Worm (Caenorhabditis elegans) whole organism, L3 larva: ENCODE measurements around the gene F57G4.1.
"Not testable (repeated sequence)": the region's sequence is repeated elsewhere in the genome, so short reads cannot be mapped to it uniquely, and the experiment has no call there.

Experiments used
- ama-1 ChIP-seq: fragments of 150-350 bp; optimal IDR thresholded peaks from 2 replicates; lab custom pipeline; 2018
- nhr-237 ChIP-seq: fragments of 150-350 bp; optimal IDR thresholded peaks from 2 replicates; lab custom pipeline; 2014; ENCODE audit warnings: missing biosample characterization, missing genetic modification characterization
- snpc-4 ChIP-seq: fragments of 150-350 bp; optimal IDR thresholded peaks from 2 replicates; lab custom pipeline; 2014; ENCODE audit warnings: missing biosample characterization, missing genetic modification characterization

DNA sequence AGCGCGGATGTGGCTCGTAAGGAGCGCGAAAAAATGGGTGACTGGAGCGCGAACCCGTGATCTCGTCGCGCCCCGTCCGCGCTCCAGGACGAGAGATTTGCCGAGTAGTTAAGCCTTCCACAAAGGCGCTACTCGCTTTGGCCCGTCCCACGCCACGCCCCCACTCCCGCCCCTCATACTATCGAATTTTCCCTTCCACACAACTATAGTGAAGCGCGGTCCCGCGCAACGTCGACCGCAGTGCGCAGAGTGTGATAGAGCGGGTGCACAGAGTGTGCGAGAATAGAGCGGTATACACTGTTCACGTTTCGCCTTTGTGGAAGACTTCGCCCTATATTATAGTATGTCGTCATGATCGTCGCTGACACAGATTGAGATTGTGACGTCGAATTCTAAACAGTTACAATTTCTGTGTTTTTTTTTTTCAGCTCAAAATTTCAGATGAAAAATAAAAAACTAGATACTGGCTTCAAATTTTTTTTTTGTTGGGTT is 38.9 kb upstream of the F57G4.1 start, which contains the start of gene fbxa-133:
- TF ChIP-seq ama-1 (lab: Kevin White, UChicago); nhr-237; snpc-4 (tag; lab: Kevin White, UChicago): not testable (repeated sequence)
